Worm (Caenorhabditis elegans): ENCODE data around the gene cnc-11.
"Not testable (repeated sequence)": the region's sequence is repeated elsewhere in the genome, so short reads cannot be mapped to it uniquely, and the experiment has no call there.

- not testable (repeated sequence) for TF ChIP-seq tra-4 (tag; optimal IDR thresholded peaks at IDR 0.05); ama-1 (optimal IDR thresholded peaks at IDR 0.05); tbx-37 (GFP tag; conservative IDR thresholded peaks at IDR 0.05); hmbx-1 (tag; optimal IDR thresholded peaks at IDR 0.05); F13C5.2 (tag; optimal IDR thresholded peaks at IDR 0.05); tbx-11 (GFP tag; IDR thresholded peaks at IDR 0.05); ets-7 (tag; optimal IDR thresholded peaks at IDR 0.05); hmg-4 (GFP tag; optimal IDR thresholded peaks at IDR 0.05)
- peak; percentile 80 for TF ChIP-seq ceh-36 (tag; optimal IDR thresholded peaks at IDR 0.05)
Observed at ce11 chrV:1490874-1491273, 48.7 kb downstream of the cnc-11 start.
